Worm (Caenorhabditis elegans): ENCODE data around the gene ztf-1.

ztf-1 gene

ce11 chrIII:8788690-8789089 lies 3.5 kb downstream of the ztf-1 start:
- no peak for TF ChIP-seq hmbx-1 (tag; optimal IDR thresholded peaks at IDR 0.05)
- no peak for TF ChIP-seq flt-1 (GFP tag; IDR thresholded peaks at IDR 0.05)
- no peak for TF ChIP-seq tbx-11 (GFP tag; IDR thresholded peaks at IDR 0.05)
- TF ChIP-seq ama-1 (optimal IDR thresholded peaks at IDR 0.05): no peak
- TF ChIP-seq ets-7 (tag; optimal IDR thresholded peaks at IDR 0.05): no peak
- no peak for TF ChIP-seq tbx-37 (GFP tag; conservative IDR thresholded peaks at IDR 0.05)
- no peak for TF ChIP-seq hnd-1 (tag; optimal IDR thresholded peaks at IDR 0.05)
- TF ChIP-seq sea-1 (GFP tag; conservative IDR thresholded peaks at IDR 0.05): no peak
- no peak for TF ChIP-seq tra-4 (tag; optimal IDR thresholded peaks at IDR 0.05)
- TF ChIP-seq scrt-1 (GFP tag; IDR thresholded peaks at IDR 0.05): no peak
- no peak for TF ChIP-seq hmg-4 (GFP tag; optimal IDR thresholded peaks at IDR 0.05)
- no peak for TF ChIP-seq aly-1 (tag; optimal IDR thresholded peaks at IDR 0.05)

DNA sequence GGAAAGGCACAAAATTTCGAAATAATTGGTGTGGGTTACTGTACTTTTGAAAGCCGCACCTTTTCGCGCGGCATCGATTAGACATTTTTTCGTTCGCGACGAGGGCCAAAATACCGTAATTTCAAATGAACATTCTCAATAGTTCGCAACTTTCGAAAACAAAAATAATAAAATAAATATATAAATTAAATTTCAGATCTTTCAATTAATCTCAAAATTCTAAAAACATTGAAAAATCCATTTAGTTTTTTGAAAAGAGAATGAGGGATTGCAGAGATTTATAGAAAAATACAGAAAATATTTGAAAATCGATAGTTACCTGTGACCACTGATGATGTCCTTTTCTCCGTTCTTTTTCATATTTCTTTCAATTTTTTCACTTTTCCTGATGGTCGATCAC lies 6.1 kb downstream of the ztf-1 start, which contains the start of gene K02D10.8:
K02D10.8 (plus strand) TSS at position 301 of the 400 bp plus-strand sequence.
- TF ChIP-seq aly-1 (tag; optimal IDR thresholded peaks at IDR 0.05): no peak
- no peak for TF ChIP-seq ceh-13 (GFP tag; optimal IDR thresholded peaks at IDR 0.05)
- no peak for TF ChIP-seq scrt-1 (GFP tag; IDR thresholded peaks at IDR 0.05)

ce11 chrIII:8785426-8785825 lies 6.7 kb downstream of the ztf-1 start:
- TF ChIP-seq hnd-1 (tag; optimal IDR thresholded peaks at IDR 0.05) (no peak), ets-7 (tag; optimal IDR thresholded peaks at IDR 0.05) (no peak)

DNA sequence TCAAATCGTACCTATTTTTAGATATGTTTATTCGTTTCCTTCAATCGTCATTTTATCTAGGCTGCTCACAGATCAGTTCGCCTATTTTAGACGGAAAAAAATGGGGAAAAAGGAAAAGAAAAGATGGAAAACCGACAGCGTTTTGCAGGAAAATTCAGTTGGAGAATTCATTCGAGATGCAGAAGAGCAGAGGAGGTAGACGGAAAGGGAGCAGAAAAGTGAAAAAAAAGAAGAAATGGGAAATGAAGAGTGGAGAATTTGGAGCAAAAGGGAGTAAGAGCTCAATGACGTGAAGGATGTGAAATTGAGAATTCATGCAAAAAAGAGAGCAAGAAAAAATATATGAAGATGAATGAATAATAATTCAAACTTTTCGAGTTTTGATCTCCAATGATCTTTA lies 7.7 kb downstream of the ztf-1 start:
- no peak for TF ChIP-seq B0310.2 (tag; optimal IDR thresholded peaks at IDR 0.05)
- TF ChIP-seq flt-1 (GFP tag; IDR thresholded peaks at IDR 0.05): no peak
- no peak for TF ChIP-seq scrt-1 (GFP tag; IDR thresholded peaks at IDR 0.05)
- TF ChIP-seq ceh-13 (GFP tag; optimal IDR thresholded peaks at IDR 0.05): no peak
- TF ChIP-seq tbx-37 (GFP tag; conservative IDR thresholded peaks at IDR 0.05): no peak
- no peak for TF ChIP-seq ets-7 (tag; optimal IDR thresholded peaks at IDR 0.05)
- TF ChIP-seq hnd-1 (tag; optimal IDR thresholded peaks at IDR 0.05): no peak
- no peak for TF ChIP-seq tbx-11 (GFP tag; IDR thresholded peaks at IDR 0.05)
- no peak for TF ChIP-seq pes-1 (GFP tag; IDR thresholded peaks at IDR 0.05)
- no peak for TF ChIP-seq hmbx-1 (tag; optimal IDR thresholded peaks at IDR 0.05)
- no peak for TF ChIP-seq ceh-36 (tag; optimal IDR thresholded peaks at IDR 0.05)
- no peak for TF ChIP-seq sea-1 (GFP tag; conservative IDR thresholded peaks at IDR 0.05)
- no peak for TF ChIP-seq tra-4 (tag; optimal IDR thresholded peaks at IDR 0.05)
- TF ChIP-seq hmg-4 (GFP tag; optimal IDR thresholded peaks at IDR 0.05): no peak
- no peak for TF ChIP-seq F13C5.2 (tag; optimal IDR thresholded peaks at IDR 0.05)
- no peak for TF ChIP-seq aly-1 (tag; optimal IDR thresholded peaks at IDR 0.05)
- no peak for TF ChIP-seq ama-1 (optimal IDR thresholded peaks at IDR 0.05)

DNA sequence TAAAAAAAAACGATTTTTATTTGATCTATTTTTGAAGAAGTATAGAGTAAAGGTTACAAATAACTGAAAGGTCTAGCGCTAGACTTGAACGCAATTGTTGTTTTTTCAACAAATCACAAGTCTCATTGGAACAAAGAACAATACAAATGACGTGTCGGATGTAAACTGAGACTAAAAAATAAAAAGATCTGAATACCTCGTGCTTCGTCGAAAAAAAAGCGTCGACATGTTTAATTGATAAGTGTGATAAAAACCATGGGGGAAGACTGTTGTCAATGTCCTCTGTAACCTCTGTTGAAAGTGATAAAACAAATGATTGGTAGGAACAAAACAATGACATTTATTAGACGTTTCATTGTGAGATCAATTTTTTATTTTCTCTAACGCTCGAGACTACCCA lies 9.4 kb downstream of the ztf-1 start:
- TF ChIP-seq ceh-36 (tag; optimal IDR thresholded peaks at IDR 0.05) (no peak), aly-1 (tag; optimal IDR thresholded peaks at IDR 0.05) (no peak), ceh-13 (GFP tag; optimal IDR thresholded peaks at IDR 0.05) (no peak), tbx-11 (GFP tag; IDR thresholded peaks at IDR 0.05) (no peak), sea-1 (GFP tag; conservative IDR thresholded peaks at IDR 0.05) (no peak), tbx-37 (GFP tag; conservative IDR thresholded peaks at IDR 0.05) (no peak), hnd-1 (tag; optimal IDR thresholded peaks at IDR 0.05) (no peak), B0310.2 (tag; optimal IDR thresholded peaks at IDR 0.05) (no peak), ets-7 (tag; optimal IDR thresholded peaks at IDR 0.05) (no peak), flt-1 (GFP tag; IDR thresholded peaks at IDR 0.05) (no peak), ama-1 (optimal IDR thresholded peaks at IDR 0.05) (no peak), hmbx-1 (tag; optimal IDR thresholded peaks at IDR 0.05) (no peak), scrt-1 (GFP tag; IDR thresholded peaks at IDR 0.05) (no peak), hmg-4 (GFP tag; optimal IDR thresholded peaks at IDR 0.05) (no peak), F13C5.2 (tag; optimal IDR thresholded peaks at IDR 0.05) (no peak), tra-4 (tag; optimal IDR thresholded peaks at IDR 0.05) (no peak), pes-1 (GFP tag; IDR thresholded peaks at IDR 0.05) (no peak)

DNA sequence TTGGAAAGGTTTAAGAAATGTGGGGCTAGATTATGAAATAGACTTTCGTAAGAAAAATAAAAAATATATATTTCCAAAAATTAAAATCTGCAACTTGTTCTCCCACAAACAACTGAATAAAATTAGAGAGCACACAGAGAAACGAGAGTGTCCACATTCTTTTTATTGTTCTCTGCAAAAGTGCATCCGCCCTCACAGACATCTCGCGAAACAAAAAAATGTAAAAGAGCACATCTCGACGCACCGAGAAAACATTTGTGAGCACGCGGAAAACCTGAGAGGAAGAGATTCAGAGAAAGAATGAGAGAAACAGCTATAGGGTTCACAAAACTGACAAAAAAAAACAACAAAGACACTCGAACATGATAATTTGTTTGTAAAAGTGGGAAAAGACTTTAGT lies 10.1 kb downstream of the ztf-1 start:
- no peak for TF ChIP-seq B0310.2 (tag; optimal IDR thresholded peaks at IDR 0.05)
- no peak for TF ChIP-seq flt-1 (GFP tag; IDR thresholded peaks at IDR 0.05)
- no peak for TF ChIP-seq ets-7 (tag; optimal IDR thresholded peaks at IDR 0.05)

DNA sequence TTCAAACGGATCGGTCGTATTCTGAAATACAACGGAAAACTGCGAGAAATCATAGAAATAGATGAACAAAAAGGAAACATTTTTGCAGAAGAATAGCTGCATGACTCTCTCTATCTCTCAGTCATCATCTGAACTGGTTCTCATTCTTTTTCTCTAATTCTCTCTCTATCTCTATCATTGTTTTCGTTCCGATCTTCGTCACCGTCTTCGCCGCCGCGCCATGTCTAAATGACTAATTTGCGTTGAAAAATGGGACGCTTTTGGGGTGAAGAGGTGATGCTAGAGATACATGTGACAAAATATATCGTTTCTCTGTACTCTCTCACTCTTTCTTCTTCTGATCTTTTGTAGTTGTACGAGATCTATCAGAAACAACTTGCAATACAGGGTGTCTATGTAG lies 11.7 kb downstream of the ztf-1 start:
- no peak for TF ChIP-seq tbx-37 (GFP tag; conservative IDR thresholded peaks at IDR 0.05)
- no peak for TF ChIP-seq ets-7 (tag; optimal IDR thresholded peaks at IDR 0.05)
- no peak for TF ChIP-seq flt-1 (GFP tag; IDR thresholded peaks at IDR 0.05)
- TF ChIP-seq sea-1 (GFP tag; conservative IDR thresholded peaks at IDR 0.05): no peak
- no peak for TF ChIP-seq hmg-4 (GFP tag; optimal IDR thresholded peaks at IDR 0.05)
- TF ChIP-seq tra-4 (tag; optimal IDR thresholded peaks at IDR 0.05): no peak
- TF ChIP-seq ama-1 (optimal IDR thresholded peaks at IDR 0.05): no peak
- no peak for TF ChIP-seq tbx-11 (GFP tag; IDR thresholded peaks at IDR 0.05)
- TF ChIP-seq pes-1 (GFP tag; IDR thresholded peaks at IDR 0.05): no peak
- TF ChIP-seq hnd-1 (tag; optimal IDR thresholded peaks at IDR 0.05): no peak
- no peak for TF ChIP-seq ceh-36 (tag; optimal IDR thresholded peaks at IDR 0.05)
- no peak for TF ChIP-seq aly-1 (tag; optimal IDR thresholded peaks at IDR 0.05)
- TF ChIP-seq F13C5.2 (tag; optimal IDR thresholded peaks at IDR 0.05): no peak

ce11 chrIII:8779912-8780311 lies 12.2 kb downstream of the ztf-1 start, which contains the start of gene K02D10.4:
K02D10.4 (minus strand) TSS chrIII:8780012.
- TF ChIP-seq ceh-13 (GFP tag; optimal IDR thresholded peaks at IDR 0.05) (no peak), hmbx-1 (tag; optimal IDR thresholded peaks at IDR 0.05) (no peak), tbx-11 (GFP tag; IDR thresholded peaks at IDR 0.05) (no peak), ceh-36 (tag; optimal IDR thresholded peaks at IDR 0.05) (no peak), hnd-1 (tag; optimal IDR thresholded peaks at IDR 0.05) (no peak), tra-4 (tag; optimal IDR thresholded peaks at IDR 0.05) (no peak), F13C5.2 (tag; optimal IDR thresholded peaks at IDR 0.05) (no peak), ama-1 (optimal IDR thresholded peaks at IDR 0.05) (no peak), B0310.2 (tag; optimal IDR thresholded peaks at IDR 0.05) (no peak), ets-7 (tag; optimal IDR thresholded peaks at IDR 0.05) (no peak), scrt-1 (GFP tag; IDR thresholded peaks at IDR 0.05) (no peak), pes-1 (GFP tag; IDR thresholded peaks at IDR 0.05) (no peak), tbx-37 (GFP tag; conservative IDR thresholded peaks at IDR 0.05) (no peak), flt-1 (GFP tag; IDR thresholded peaks at IDR 0.05) (no peak), aly-1 (tag; optimal IDR thresholded peaks at IDR 0.05) (no peak), hmg-4 (GFP tag; optimal IDR thresholded peaks at IDR 0.05) (no peak), sea-1 (GFP tag; conservative IDR thresholded peaks at IDR 0.05) (no peak)
